Worm (Caenorhabditis elegans): ENCODE results near the gene lron-7.
A peak's percentile ranks its signal among the peaks of the same experiment; 100 is the strongest.

ce11 chrX:7340394-7340793 is 48.5 kb downstream of the lron-7 start:
- no peak for TF ChIP-seq aly-1 (tag; optimal IDR thresholded peaks at IDR 0.05)
- TF ChIP-seq tra-4 (tag; optimal IDR thresholded peaks at IDR 0.05): no peak
- TF ChIP-seq ceh-36 (tag; optimal IDR thresholded peaks at IDR 0.05): no peak
- peak; percentile 53 for TF ChIP-seq ama-1 (optimal IDR thresholded peaks at IDR 0.05)
- TF ChIP-seq flt-1 (GFP tag; IDR thresholded peaks at IDR 0.05): no peak
- TF ChIP-seq hmg-4 (GFP tag; optimal IDR thresholded peaks at IDR 0.05): peak; percentile 12
- TF ChIP-seq B0310.2 (tag; optimal IDR thresholded peaks at IDR 0.05): no peak
- no peak for TF ChIP-seq pes-1 (GFP tag; IDR thresholded peaks at IDR 0.05)
- TF ChIP-seq hnd-1 (tag; optimal IDR thresholded peaks at IDR 0.05): no peak
- TF ChIP-seq hmbx-1 (tag; optimal IDR thresholded peaks at IDR 0.05): no peak

Measured in whole organism, early embryonic.